Worm (Caenorhabditis elegans) whole organism, late embryonic: ENCODE data around the gene F12A10.8.

ENCODE experiments used
- K09A11.1 ChIP-seq: sonication (generic microtip); optimal IDR thresholded peaks from 2 replicates; lab custom pipeline; 2017; ENCODE audit warnings: antibody characterized with exemption, mild to moderate bottlenecking, missing genetic modification characterization, missing compliant biosample characterization; ENCODE audit not compliant: insufficient read depth
- ahr-1 ChIP-seq: sonication (generic microtip); optimal IDR thresholded peaks from 2 replicates; lab custom pipeline; 2016; ENCODE audit warnings: missing genetic modification characterization, missing compliant biosample characterization
- ceh-18 ChIP-seq: sonication (generic microtip); optimal IDR thresholded peaks from 2 replicates; lab custom pipeline; 2016; ENCODE audit warnings: missing genetic modification characterization, missing compliant biosample characterization
- ceh-19 ChIP-seq: fragments of 200-800 bp; sonication (Bioruptor generic); optimal IDR thresholded peaks from 2 replicates; lab custom pipeline; 2018; ENCODE audit warnings: mild to moderate bottlenecking, missing genetic modification characterization, missing compliant biosample characterization
- ceh-2 ChIP-seq: sonication (generic microtip); optimal IDR thresholded peaks from 2 replicates; lab custom pipeline; 2016; ENCODE audit warnings: missing genotype, missing genetic modification characterization, missing compliant biosample characterization
- ceh-30 ChIP-seq: fragments of 150-350 bp; optimal IDR thresholded peaks from 2 replicates; lab custom pipeline; 2014; ENCODE audit warnings: missing biosample characterization, missing genetic modification characterization
- ceh-34 ChIP-seq: sonication (generic microtip); optimal IDR thresholded peaks from 2 replicates; lab custom pipeline; 2016; ENCODE audit warnings: mild to moderate bottlenecking, missing genetic modification characterization, missing compliant biosample characterization
- ceh-9 ChIP-seq: sonication (generic microtip); optimal IDR thresholded peaks from 2 replicates; lab custom pipeline; 2016; ENCODE audit warnings: mild to moderate bottlenecking, missing genetic modification characterization, inconsistent platforms, missing compliant biosample characterization
- che-1 ChIP-seq: sonication (generic microtip); optimal IDR thresholded peaks from 2 replicates; lab custom pipeline; 2016; ENCODE audit warnings: mild to moderate bottlenecking, missing genetic modification characterization, missing compliant biosample characterization
- eyg-1 ChIP-seq: sonication (generic microtip); optimal IDR thresholded peaks from 2 replicates; lab custom pipeline; 2016; ENCODE audit warnings: missing genotype, missing genetic modification characterization, missing compliant biosample characterization
- hlh-13 ChIP-seq: fragments of 200-800 bp; sonication (Bioruptor generic); optimal IDR thresholded peaks from 2 replicates; lab custom pipeline; 2018; ENCODE audit warnings: mild to moderate bottlenecking, missing genetic modification characterization, missing compliant biosample characterization
- hlh-15 ChIP-seq: sonication (generic microtip); optimal IDR thresholded peaks from 2 replicates; lab custom pipeline; 2016; ENCODE audit warnings: missing genetic modification characterization, missing compliant biosample characterization
- nhr-232 ChIP-seq: sonication (generic microtip); optimal IDR thresholded peaks from 2 replicates; lab custom pipeline; 2016; ENCODE audit warnings: missing genetic modification characterization, missing compliant biosample characterization
- pax-1 ChIP-seq: fragments of 150-350 bp; optimal IDR thresholded peaks from 2 replicates; lab custom pipeline; 2014; ENCODE audit warnings: missing biosample characterization, missing genetic modification characterization
- sdc-2 ChIP-seq: sonication (generic microtip); optimal IDR thresholded peaks from 2 replicates; lab custom pipeline; 2016; ENCODE audit warnings: missing genotype, missing genetic modification characterization, missing compliant biosample characterization
- sox-4 ChIP-seq: sonication (generic microtip); optimal IDR thresholded peaks from 2 replicates; lab custom pipeline; 2017; ENCODE audit warnings: mild to moderate bottlenecking, missing genetic modification characterization, inconsistent platforms, missing compliant biosample characterization
- tbx-2 ChIP-seq: sonication (generic microtip); optimal IDR thresholded peaks from 2 replicates; lab custom pipeline; 2016; ENCODE audit warnings: missing genetic modification characterization, missing compliant biosample characterization
- unc-3 ChIP-seq, 2 experiments: fragments of 200-800 bp in 1 of 2; sonication (Bioruptor generic) in 1 of 2; sonication (generic microtip) in 1 of 2; conservative IDR thresholded peaks in 1 of 2; optimal IDR thresholded peaks in 1 of 2; 2 replicates each; pipeline versions ENCODE4 v1.3.6 to Lab custom; 2016 to 2022; ENCODE audit warnings: missing compliant biosample characterization in 2 of 2, missing genetic modification characterization in 2 of 2, missing genetic modification reagents in 1 of 2
- unc-55 ChIP-seq: sonication (generic microtip); optimal IDR thresholded peaks from 2 replicates; lab custom pipeline; 2017; ENCODE audit warnings: missing biosample characterization, missing genetic modification reagents, missing genetic modification characterization
- ztf-16 ChIP-seq: sonication (generic microtip); optimal IDR thresholded peaks from 2 replicates; lab custom pipeline; 2017; ENCODE audit warnings: missing genetic modification characterization, missing compliant biosample characterization

The F12A10.8 gene

DNA sequence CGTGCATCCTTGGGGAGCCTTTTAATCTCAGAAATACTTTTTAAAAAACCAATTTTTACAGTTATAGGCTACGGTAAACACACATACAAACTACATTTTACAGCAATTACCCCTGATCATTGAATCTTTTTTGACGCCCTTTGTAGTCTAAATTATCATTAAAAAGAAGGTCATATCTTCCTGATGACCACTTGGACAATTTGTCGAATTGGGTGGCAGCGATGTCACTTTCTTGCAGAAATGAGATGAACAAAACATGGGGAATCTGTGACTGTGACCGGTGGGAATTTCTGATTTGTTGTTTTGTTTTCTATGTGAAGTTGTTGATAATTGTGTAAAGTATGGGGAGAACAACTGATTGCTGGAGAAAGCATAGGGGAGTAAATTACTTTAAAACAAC is 51.2 kb downstream of the F12A10.8 start:
- TF ChIP-seq hlh-15: no peak
- TF ChIP-seq ceh-9: no peak
- no peak for TF ChIP-seq pax-1 (tag; lab: Kevin White, UChicago)
- TF ChIP-seq ztf-16 (tag; lab: Kevin White, UChicago): no peak
- TF ChIP-seq eyg-1 (tag; lab: Kevin White, UChicago): no peak
- TF ChIP-seq sox-4: no peak
- TF ChIP-seq nhr-232: no peak
- TF ChIP-seq ahr-1 (tag; lab: Kevin White, UChicago): no peak
- no peak for TF ChIP-seq K09A11.1 (tag; lab: Kevin White, UChicago)
- TF ChIP-seq sdc-2 (tag; lab: Kevin White, UChicago): no peak
- TF ChIP-seq ceh-34 (tag; lab: Kevin White, UChicago): no peak
- no peak for TF ChIP-seq hlh-13 (GFP tag; lab: Kevin White, UChicago)
- no peak for TF ChIP-seq ceh-19
- TF ChIP-seq tbx-2 (tag; lab: Kevin White, UChicago): no peak
- TF ChIP-seq che-1: no peak
- TF ChIP-seq ceh-30 (tag; lab: Kevin White, UChicago): no peak

ce11 chrII:5449219-5449618 is 51.6 kb downstream of the F12A10.8 start:
- no peak for TF ChIP-seq ceh-30 (tag; lab: Kevin White, UChicago)
- TF ChIP-seq ceh-9: no peak
- peak; percentile 23 for TF ChIP-seq ceh-18 (tag; lab: Kevin White, UChicago)
- TF ChIP-seq unc-55: peak; percentile 77
- no peak for TF ChIP-seq unc-3 (GFP tag; conservative IDR thresholded peaks at IDR 0.05; lab: Robert Waterston, UW)
- no peak for TF ChIP-seq unc-3 (tag; optimal IDR thresholded peaks at IDR 0.05; lab: Kevin White, UChicago)
- no peak for TF ChIP-seq ceh-2 (tag; lab: Kevin White, UChicago)
